Worm (Caenorhabditis elegans): ENCODE results near the gene ins-12.
A peak's percentile ranks its signal among the peaks of the same experiment; 100 is the strongest.

ins-12 gene

DNA sequence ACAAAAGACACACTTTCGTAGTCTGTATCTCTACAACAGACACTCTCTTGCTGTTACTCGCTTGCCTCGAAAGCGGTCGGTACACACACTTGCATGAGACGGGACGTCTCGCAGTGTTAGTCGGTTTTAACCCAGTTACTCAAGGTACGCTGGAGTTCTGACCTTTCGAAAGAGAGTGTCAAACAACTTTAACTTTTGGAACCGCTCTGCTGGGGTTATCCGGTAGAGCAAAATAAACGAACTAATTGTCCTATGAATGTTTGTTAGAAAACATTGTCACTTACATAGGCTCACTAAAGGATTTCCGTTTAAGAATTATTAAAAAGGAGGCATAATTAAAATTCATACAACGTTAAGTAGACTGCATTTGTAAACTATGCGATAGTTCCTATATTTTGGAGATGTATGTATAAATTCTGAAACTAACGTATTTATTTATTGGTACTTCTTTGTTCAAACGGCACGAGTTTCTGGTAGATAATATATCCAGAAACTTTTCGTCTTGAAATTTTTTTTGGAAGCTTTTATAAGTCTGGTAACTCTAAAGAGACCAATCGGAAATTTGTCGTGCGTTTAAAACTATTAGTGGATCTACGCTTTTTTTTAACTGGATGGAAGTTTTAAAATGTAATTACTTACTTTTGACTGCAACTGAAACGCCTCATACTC, 10.8 kb upstream of the ins-12 start (continued):
- TF ChIP-seq nhr-84 (tag; optimal IDR thresholded peaks at IDR 0.05) = peak; percentile 78
- peak; percentile 99 for TF ChIP-seq lin-14 (GFP tag; optimal IDR thresholded peaks at IDR 0.05)
- TF ChIP-seq isw-1 (GFP tag; IDR thresholded peaks at IDR 0.05) = peak; percentile 98
- peak; percentile 98 for TF ChIP-seq fkh-8 (tag; optimal IDR thresholded peaks at IDR 0.05)
- peak; percentile 93 for TF ChIP-seq mef-2 (tag; optimal IDR thresholded peaks at IDR 0.05)
- peak; percentile 96 for TF ChIP-seq lsy-2 (tag; optimal IDR thresholded peaks at IDR 0.05)
- TF ChIP-seq mdl-1 (tag; optimal IDR thresholded peaks at IDR 0.05) = peak; percentile 38 to 93
- peak; percentile 99 for TF ChIP-seq C16A3.4 (tag; optimal IDR thresholded peaks at IDR 0.05)
- peak; percentile 79 for TF ChIP-seq pag-3 (tag; optimal IDR thresholded peaks at IDR 0.05; ENCODE audit: borderline replicate concordance, insufficient read depth)
- peak; percentile 97 for TF ChIP-seq mep-1 (tag; optimal IDR thresholded peaks at IDR 0.05)
- peak; percentile 99 for TF ChIP-seq nhr-19 (GFP tag; conservative IDR thresholded peaks at IDR 0.05)
- TF ChIP-seq sup-37 (GFP tag; optimal IDR thresholded peaks at IDR 0.05) = peak; percentile 98
- peak; percentile 100 for TF ChIP-seq snu-23 (GFP tag; optimal IDR thresholded peaks at IDR 0.05)
- peak; percentile 49 for TF ChIP-seq hlh-4 (tag; optimal IDR thresholded peaks at IDR 0.05)
- peak; percentile 92 to 93 for TF ChIP-seq egl-27 (tag; optimal IDR thresholded peaks at IDR 0.05)
- peak; percentile 92 for TF ChIP-seq ces-1 (GFP tag; optimal IDR thresholded peaks at IDR 0.05)
- TF ChIP-seq ets-5 (GFP tag; IDR thresholded peaks at IDR 0.05) = 0 out of 2 replicates have a peak, but pooled peaks have one; percentile 74
- TF ChIP-seq ceh-88 (GFP tag; IDR thresholded peaks at IDR 0.05) = peak; percentile 98
- TF ChIP-seq lin-13 (GFP tag; optimal IDR thresholded peaks at IDR 0.05) = peak; percentile 96
- TF ChIP-seq dpl-1 (GFP tag; optimal IDR thresholded peaks at IDR 0.05) = peak; percentile 80 to 85 (median 83)
- no peak for TF ChIP-seq alr-1 (tag; optimal IDR thresholded peaks at IDR 0.05; ENCODE audit: borderline replicate concordance)
- peak; percentile 98 for TF ChIP-seq sox-4 (tag; optimal IDR thresholded peaks at IDR 0.05)
- peak; percentile 96 to 97 (median 97) for TF ChIP-seq ceh-82 (tag; optimal IDR thresholded peaks at IDR 0.05)
- peak; percentile 46 for TF ChIP-seq unc-62 (GFP tag; optimal IDR thresholded peaks at IDR 0.05)
- peak; percentile 96 for TF ChIP-seq lin-39 (tag; optimal IDR thresholded peaks at IDR 0.05)
- TF ChIP-seq skn-1 (tag; optimal IDR thresholded peaks at IDR 0.05) = peak; percentile 90
- peak; percentile 99 for TF ChIP-seq aly-2 (tag; optimal IDR thresholded peaks at IDR 0.05)
- peak; percentile 98 for TF ChIP-seq pax-3 (tag; optimal IDR thresholded peaks at IDR 0.05)
- peak; percentile 95 for TF ChIP-seq zag-1 (tag; optimal IDR thresholded peaks at IDR 0.05)
- peak; percentile 62 for TF ChIP-seq aha-1 (tag; optimal IDR thresholded peaks at IDR 0.05)
- TF ChIP-seq nhr-28 (tag; optimal IDR thresholded peaks at IDR 0.05) = peak; percentile 69
- TF ChIP-seq nhr-85 (tag) = peak; percentile 99
- no peak for TF ChIP-seq sptf-1 (tag; optimal IDR thresholded peaks at IDR 0.05)
- peak; percentile 99 for TF ChIP-seq nhr-77 (tag; optimal IDR thresholded peaks at IDR 0.05)
- TF ChIP-seq ceh-90 (tag; optimal IDR thresholded peaks at IDR 0.05) = peak; percentile 71
- TF ChIP-seq elt-3 (tag; optimal IDR thresholded peaks at IDR 0.05) = peak; percentile 47 to 98 (median 80)
- TF ChIP-seq jun-1 (tag; optimal IDR thresholded peaks at IDR 0.05) = peak; percentile 99
- peak; percentile 96 for TF ChIP-seq nhr-11 (tag; optimal IDR thresholded peaks at IDR 0.05)
- TF ChIP-seq zip-4 (GFP tag; optimal IDR thresholded peaks at IDR 0.05) = peak; percentile 95
- TF ChIP-seq hlh-17 (GFP tag; optimal IDR thresholded peaks at IDR 0.05; ENCODE audit: borderline replicate concordance) = peak; percentile 92
- peak; percentile 91 for TF ChIP-seq pqm-1 (tag; optimal IDR thresholded peaks at IDR 0.05)
- TF ChIP-seq vab-15 (tag; optimal IDR thresholded peaks at IDR 0.05) = peak; percentile 87
- peak in 1 of 2 experiments; percentile 93 for TF ChIP-seq ztf-11 (tag; optimal IDR thresholded peaks at IDR 0.05)
- peak; percentile 81 for TF ChIP-seq blmp-1 (tag; optimal IDR thresholded peaks at IDR 0.05)
- TF ChIP-seq irx-1 (tag; optimal IDR thresholded peaks at IDR 0.05) = peak; percentile 99
- peak; percentile 98 for TF ChIP-seq rnt-1 (tag; optimal IDR thresholded peaks at IDR 0.05)
- peak; percentile 100 for TF ChIP-seq swsn-7 (tag; optimal IDR thresholded peaks at IDR 0.05)
- peak; percentile 98 for TF ChIP-seq unc-86 (tag; optimal IDR thresholded peaks at IDR 0.05)
- TF ChIP-seq efl-3 (GFP tag; optimal IDR thresholded peaks at IDR 0.05) = peak; percentile 83
- TF ChIP-seq grh-1 (GFP tag; IDR thresholded peaks at IDR 0.05) = peak; percentile 99
- TF ChIP-seq egl-13 (tag; optimal IDR thresholded peaks at IDR 0.05) = peak; percentile 98

All from whole organism, L1 larva.